Fruit fly (Drosophila melanogaster) whole organism, prepupa: ENCODE data around the gene plum.
A peak's percentile ranks its signal among the peaks of the same experiment; 100 is the strongest.

Experiments
- Blimp-1 ChIP-seq: fragments of 200-800 bp; sonication (Bioruptor generic); optimal IDR thresholded peaks from 3 replicates; lab custom pipeline; 2017; ENCODE audit warnings: missing biosample characterization, missing genetic modification characterization, mild to moderate bottlenecking, moderate library complexity, missing genetic modification reagents
- CG10631 ChIP-seq: fragments of 200-800 bp; sonication (Bioruptor generic); optimal IDR thresholded peaks from 2 replicates; lab custom pipeline; 2016; ENCODE audit warnings: missing biosample characterization, missing genetic modification characterization
- CG11294 ChIP-seq: fragments of 200-800 bp; sonication (Bioruptor generic); IDR thresholded peaks from 2 replicates; pipeline ENCODE4 v1.3.6; 2022; ENCODE audit warnings: missing biosample characterization, missing genetic modification characterization
- CG11762 ChIP-seq: fragments of 200-800 bp; sonication (Bioruptor generic); optimal IDR thresholded peaks from 3 replicates; lab custom pipeline; 2016; ENCODE audit warnings: missing biosample characterization, missing genetic modification characterization; ENCODE audit not compliant: insufficient read depth
- CG11902 ChIP-seq: fragments of 200-800 bp; sonication (Bioruptor generic); optimal IDR thresholded peaks from 3 replicates; lab custom pipeline; 2016; ENCODE audit warnings: missing biosample characterization, missing genetic modification characterization
- CG15336 ChIP-seq: fragments of 200-800 bp; sonication (Bioruptor generic); IDR thresholded peaks from 2 replicates; pipeline ENCODE4 v1.3.6; 2022; ENCODE audit warnings: missing biosample characterization, missing genetic modification characterization
- CG1621 ChIP-seq: fragments of 200-800 bp; sonication (Bioruptor generic); optimal IDR thresholded peaks from 3 replicates; lab custom pipeline; 2018; ENCODE audit warnings: missing biosample characterization, mild to moderate bottlenecking, missing genetic modification characterization
- CG16779 ChIP-seq: fragments of 200-800 bp; sonication (Bioruptor generic); optimal IDR thresholded peaks from 3 replicates; lab custom pipeline; 2017; ENCODE audit warnings: missing biosample characterization, mild to moderate bottlenecking, missing genetic modification characterization
- CG31627 ChIP-seq: fragments of 200-800 bp; sonication (Bioruptor generic); optimal IDR thresholded peaks from 3 replicates; lab custom pipeline; 2016; ENCODE audit warnings: missing biosample characterization, missing genetic modification characterization
- CG3919 ChIP-seq: fragments of 200-800 bp; sonication (Bioruptor generic); optimal IDR thresholded peaks from 3 replicates; lab custom pipeline; 2016; ENCODE audit warnings: missing biosample characterization, missing genetic modification characterization
- CG6163 ChIP-seq: fragments of 200-800 bp; sonication (Bioruptor generic); IDR thresholded peaks from 3 replicates; pipeline ENCODE4 v1.3.6; 2022; ENCODE audit warnings: missing biosample characterization, missing genetic modification characterization
- CG6276 ChIP-seq: fragments of 200-800 bp; sonication (Bioruptor generic); optimal IDR thresholded peaks from 2 replicates; lab custom pipeline; 2017; ENCODE audit warnings: missing biosample characterization, mild to moderate bottlenecking, missing genetic modification characterization
- CG6792 ChIP-seq: fragments of 200-800 bp; sonication (Bioruptor generic); optimal IDR thresholded peaks from 3 replicates; lab custom pipeline; 2016; ENCODE audit warnings: missing biosample characterization, missing genetic modification characterization
- CG6808 ChIP-seq: fragments of 200-800 bp; sonication (Bioruptor generic); optimal IDR thresholded peaks from 3 replicates; lab custom pipeline; 2017; ENCODE audit warnings: missing biosample characterization, missing genetic modification characterization, mild to moderate bottlenecking, moderate library complexity, missing genetic modification reagents
- CG6854 ChIP-seq: fragments of 200-800 bp; sonication (Bioruptor generic); optimal IDR thresholded peaks from 2 replicates; lab custom pipeline; 2017; ENCODE audit warnings: missing biosample characterization, mild to moderate bottlenecking, missing genetic modification characterization
- CG8119 ChIP-seq: fragments of 200-800 bp; sonication (Bioruptor generic); IDR thresholded peaks from 3 replicates; pipeline ENCODE4 v1.3.6; 2022; ENCODE audit warnings: missing biosample characterization, missing genetic modification characterization
- CG8319 ChIP-seq: fragments of 200-800 bp; sonication (Bioruptor generic); optimal IDR thresholded peaks from 3 replicates; lab custom pipeline; 2016; ENCODE audit warnings: missing biosample characterization, missing genetic modification characterization
- CG8632 ChIP-seq: fragments of 200-800 bp; sonication (Bioruptor generic); optimal IDR thresholded peaks from 3 replicates; lab custom pipeline; 2016; ENCODE audit warnings: missing biosample characterization, missing genetic modification characterization
- CG9139 ChIP-seq: fragments of 200-800 bp; sonication (Bioruptor generic); optimal IDR thresholded peaks from 3 replicates; lab custom pipeline; 2017; ENCODE audit warnings: missing biosample characterization, mild to moderate bottlenecking, missing genetic modification characterization
- Eip75B ChIP-seq: fragments of 200-800 bp; sonication (Bioruptor generic); optimal IDR thresholded peaks from 3 replicates; lab custom pipeline; 2016; ENCODE audit warnings: missing biosample characterization, missing genetic modification characterization
- Eip78C ChIP-seq: fragments of 200-800 bp; sonication (Bioruptor generic); peaks from one replicate; lab custom pipeline; 2016; ENCODE audit warnings: missing biosample characterization, missing genetic modification characterization
- Eip93F ChIP-seq: fragments of 200-800 bp; sonication (Bioruptor generic); optimal IDR thresholded peaks from 2 replicates; lab custom pipeline; 2016; ENCODE audit warnings: missing biosample characterization, mild to moderate bottlenecking, missing genetic modification characterization
- Ets96B ChIP-seq: fragments of 200-800 bp; optimal IDR thresholded peaks from 2 replicates; lab custom pipeline; 2019; ENCODE audit warnings: missing biosample characterization, mild to moderate bottlenecking, missing genetic modification characterization, moderate library complexity
- Gug ChIP-seq: fragments of 200-800 bp; sonication (Bioruptor generic); IDR thresholded peaks from 2 replicates; pipeline ENCODE4 v1.3.6; 2022; ENCODE audit warnings: missing biosample characterization, missing genetic modification characterization
- Hr38 ChIP-seq: sonication (Bioruptor generic); optimal IDR thresholded peaks from 2 replicates; lab custom pipeline; 2016; ENCODE audit warnings: missing biosample characterization, missing genetic modification characterization
- Hr39 ChIP-seq: fragments of 200-800 bp; sonication (Bioruptor generic); optimal IDR thresholded peaks from 2 replicates; lab custom pipeline; 2016; ENCODE audit warnings: missing biosample characterization, missing genetic modification characterization
- Hr4 ChIP-seq: fragments of 200-800 bp; sonication (Bioruptor generic); optimal IDR thresholded peaks from 3 replicates; lab custom pipeline; 2016; ENCODE audit warnings: missing biosample characterization, missing genetic modification characterization
- Lpt ChIP-seq: fragments of 200-800 bp; sonication (Bioruptor generic); optimal IDR thresholded peaks from 3 replicates; lab custom pipeline; 2016; ENCODE audit warnings: missing biosample characterization, missing genetic modification characterization
- Met ChIP-seq: fragments of 200-800 bp; sonication (Bioruptor generic); optimal IDR thresholded peaks from 3 replicates; lab custom pipeline; 2016; ENCODE audit warnings: missing biosample characterization, missing genetic modification characterization
- Smox ChIP-seq: fragments of 200-800 bp; sonication (Bioruptor generic); optimal IDR thresholded peaks from 3 replicates; lab custom pipeline; 2016; ENCODE audit warnings: missing biosample characterization, missing genetic modification characterization
- Sox102F ChIP-seq: fragments of 200-800 bp; sonication (Bioruptor generic); optimal IDR thresholded peaks from 2 replicates; lab custom pipeline; 2016; ENCODE audit warnings: missing biosample characterization, mild to moderate bottlenecking, missing genetic modification characterization
- Sox14 ChIP-seq: fragments of 200-800 bp; sonication (Bioruptor generic); optimal IDR thresholded peaks from 3 replicates; lab custom pipeline; 2016; ENCODE audit warnings: missing biosample characterization, missing genetic modification characterization
- Sox15 ChIP-seq: fragments of 200-800 bp; sonication (Bioruptor generic); optimal IDR thresholded peaks from 3 replicates; lab custom pipeline; 2016; ENCODE audit warnings: missing biosample characterization, missing genetic modification characterization
- acj6 ChIP-seq: fragments of 200-800 bp; sonication (Bioruptor generic); optimal IDR thresholded peaks from 3 replicates; lab custom pipeline; 2016; ENCODE audit warnings: missing biosample characterization, missing genetic modification characterization
- cyc ChIP-seq: fragments of 200-800 bp; sonication (Bioruptor generic); optimal IDR thresholded peaks from 3 replicates; lab custom pipeline; 2016; ENCODE audit warnings: missing biosample characterization, missing genetic modification characterization
- dac ChIP-seq: fragments of 200-800 bp; sonication (Bioruptor generic); optimal IDR thresholded peaks from 2 replicates; lab custom pipeline; 2017; ENCODE audit warnings: missing biosample characterization, mild to moderate bottlenecking, missing genetic modification characterization
- dsx ChIP-seq: fragments of 200-800 bp; optimal IDR thresholded peaks from 3 replicates; lab custom pipeline; 2019; ENCODE audit warnings: missing biosample characterization, mild to moderate bottlenecking, missing genetic modification characterization, moderate library complexity; ENCODE audit not compliant: poor library complexity, severe bottlenecking
- eg ChIP-seq: fragments of 200-800 bp; sonication (Bioruptor generic); IDR thresholded peaks from 3 replicates; pipeline ENCODE4 v1.3.6; 2022; ENCODE audit warnings: missing biosample characterization, missing genetic modification characterization
- fd59A ChIP-seq: fragments of 200-800 bp; sonication (Bioruptor generic); optimal IDR thresholded peaks from 2 replicates; lab custom pipeline; 2017; ENCODE audit warnings: missing biosample characterization, mild to moderate bottlenecking, missing genetic modification characterization, missing genetic modification reagents
- fd85E ChIP-seq: fragments of 200-800 bp; sonication (Bioruptor generic); optimal IDR thresholded peaks from 3 replicates; lab custom pipeline; 2016; ENCODE audit warnings: missing biosample characterization, missing genetic modification characterization
- fkh ChIP-seq: fragments of 200-800 bp; sonication (Bioruptor generic); optimal IDR thresholded peaks from 3 replicates; lab custom pipeline; 2017; ENCODE audit warnings: missing biosample characterization, mild to moderate bottlenecking, missing genetic modification characterization, moderate library complexity
- lz ChIP-seq: fragments of 200-800 bp; sonication (Bioruptor generic); optimal IDR thresholded peaks from 3 replicates; lab custom pipeline; 2016; ENCODE audit warnings: missing biosample characterization, missing genetic modification characterization
- net ChIP-seq: fragments of 200-800 bp; sonication (Bioruptor generic); optimal IDR thresholded peaks from 3 replicates; lab custom pipeline; 2016; ENCODE audit warnings: missing biosample characterization, missing genetic modification characterization
- pdm3 ChIP-seq: fragments of 200-800 bp; sonication (Bioruptor generic); optimal IDR thresholded peaks from 3 replicates; lab custom pipeline; 2016; ENCODE audit warnings: missing biosample characterization, missing genetic modification characterization
- spab ChIP-seq: fragments of 200-800 bp; sonication (Bioruptor generic); optimal IDR thresholded peaks from 2 replicates; lab custom pipeline; 2017; ENCODE audit warnings: missing biosample characterization, mild to moderate bottlenecking, missing genetic modification characterization, missing genetic modification reagents
- ss ChIP-seq, 2 experiments: fragments of 200-800 bp; sonication (Bioruptor generic); optimal IDR thresholded peaks; 2 replicates in 1 of 2; 3 replicates in 1 of 2; lab custom pipeline; 2017 to 2018; ENCODE audit warnings: mild to moderate bottlenecking in 2 of 2, missing biosample characterization in 2 of 2, missing genetic modification characterization in 2 of 2, moderate library complexity in 1 of 2
- topi ChIP-seq: fragments of 200-800 bp; sonication (Bioruptor generic); optimal IDR thresholded peaks from 3 replicates; lab custom pipeline; 2016; ENCODE audit warnings: missing biosample characterization, missing genetic modification characterization
- vri ChIP-seq: fragments of 200-800 bp; sonication (Bioruptor generic); optimal IDR thresholded peaks from 3 replicates; lab custom pipeline; 2016; ENCODE audit warnings: missing biosample characterization, mild to moderate bottlenecking, missing genetic modification characterization

plum gene

dm6 chr3R:26539140-26539539 is 4.1 kb upstream of the plum start:
- TF ChIP-seq fkh (GFP tag; lab: Kevin White, UChicago) = peak; percentile 64
- 0 out of 3 replicates have a peak, but pooled peaks have one; percentile 35 for TF ChIP-seq eg
- TF ChIP-seq CG6808 (GFP tag; lab: Kevin White, UChicago) = peak; percentile 1
- TF ChIP-seq CG15336 (GFP tag; lab: Robert Waterston, UW) = no peak
- TF ChIP-seq dsx (GFP tag; lab: Kevin White, UChicago) = no peak
- peak; percentile 28 for TF ChIP-seq Eip78C (GFP tag; lab: Kevin White, UChicago)
- TF ChIP-seq, all 60 proteins: peak for 4

- TF ChIP-seq Hr4 (GFP tag; lab: Kevin White, UChicago) (peak; percentile 60), CG16779 (tag; lab: Kevin White, UChicago) (peak; percentile 37), vri (GFP tag; lab: Kevin White, UChicago) (peak; percentile 75), Lpt (GFP tag; lab: Kevin White, UChicago) (peak; percentile 42), CG11762 (no peak), acj6 (GFP tag; lab: Kevin White, UChicago) (peak; percentile 76), CG6808 (GFP tag; lab: Kevin White, UChicago) (peak; percentile 42), Met (peak; percentile 84), CG8319 (GFP tag; lab: Kevin White, UChicago) (peak; percentile 48), Sox14 (GFP tag; lab: Kevin White, UChicago) (peak; percentile 77), CG11902 (GFP tag; lab: Kevin White, UChicago) (peak; percentile 20), CG8632 (GFP tag; lab: Kevin White, UChicago) (peak; percentile 56), CG6854 (no peak), CG15336 (GFP tag; lab: Robert Waterston, UW) (peak; percentile 70), pdm3 (peak; percentile 65), CG6792 (GFP tag; lab: Kevin White, UChicago) (peak; percentile 42), Eip75B (GFP tag; lab: Kevin White, UChicago) (peak; percentile 52), Eip93F (GFP tag; lab: Kevin White, UChicago) (no peak), Blimp-1 (GFP tag; lab: Kevin White, UChicago) (no peak), Hr39 (GFP tag; lab: Kevin White, UChicago) (peak; percentile 76), Ets96B (tag; lab: Kevin White, UChicago) (peak; percentile 65), Eip78C (GFP tag; lab: Kevin White, UChicago) (peak; percentile 84), topi (peak; percentile 84), lz (peak; percentile 79), CG11294 (0 out of 2 replicates have a peak, but pooled peaks have one; percentile 15), Hr38 (GFP tag; lab: Kevin White, UChicago) (no peak), CG1621 (tag; lab: Kevin White, UChicago) (peak; percentile 24), CG10631 (peak; percentile 57), dac (GFP tag; lab: Kevin White, UChicago) (no peak), Sox102F (GFP tag; lab: Kevin White, UChicago) (peak; percentile 64), Sox15 (GFP tag; lab: Kevin White, UChicago) (peak; percentile 59), cyc (peak; percentile 59), CG31627 (GFP tag; lab: Kevin White, UChicago) (peak; percentile 82), net (GFP tag; lab: Kevin White, UChicago) (peak; percentile 49), CG3919 (GFP tag; lab: Kevin White, UChicago) (peak; percentile 63), CG6163 (peak; percentile 66), Gug (GFP tag; lab: Robert Waterston, UW) (peak; percentile 38; the same call in 1 of the 2 replicates), ss (GFP tag; optimal IDR thresholded peaks at IDR 0.05; lab: Kevin White, UChicago) (peak in 1 of 2 experiments; percentile 45), spab (GFP tag; lab: Kevin White, UChicago) (peak; percentile 39), dsx (GFP tag; lab: Kevin White, UChicago) (peak; percentile 28), fd85E (GFP tag; lab: Kevin White, UChicago) (peak; percentile 44), eg (peak; percentile 51; the same call in 2 of the 3 replicates), CG9139 (peak; percentile 5), CG8119 (GFP tag; lab: Robert Waterston, UW) (peak; percentile 59; the same call in 1 of the 3 replicates), Smox (GFP tag; lab: Kevin White, UChicago) (peak; percentile 67), fd59A (GFP tag; lab: Kevin White, UChicago) (peak; percentile 51), CG6276 (peak; percentile 39)
Measured at dm6 chr3R:26536747-26537221, 1.8 kb upstream of the plum start.
